Worm (Caenorhabditis elegans): ENCODE data around the gene dbn-1.

dbn-1 gene

ce11 chrIII:13718403-13718969 is 43.4 kb downstream of the dbn-1 start (continued):
- no peak for TF ChIP-seq K11D2.4 (GFP tag; IDR thresholded peaks at IDR 0.05)
- TF ChIP-seq madf-6 (GFP tag; IDR thresholded peaks at IDR 0.05), result 0 out of 2 replicates have a peak, but pooled peaks have one; percentile 9
- no peak for TF ChIP-seq pbrm-1 (GFP tag; IDR thresholded peaks at IDR 0.05)
- no peak for TF ChIP-seq attf-3 (GFP tag; conservative IDR thresholded peaks at IDR 0.05)
- no peak for TF ChIP-seq egrh-3 (GFP tag; IDR thresholded peaks at IDR 0.05)
- 0 out of 2 replicates have a peak, but pooled peaks have one; percentile 14 for TF ChIP-seq dox-1 (GFP tag; IDR thresholded peaks at IDR 0.05)
- TF ChIP-seq ceh-40 (GFP tag; IDR thresholded peaks at IDR 0.05), result no peak
- no peak for TF ChIP-seq nfya-2 (GFP tag; IDR thresholded peaks at IDR 0.05)
- TF ChIP-seq lsy-27 (tag; optimal IDR thresholded peaks at IDR 0.05; ENCODE audit: borderline replicate concordance, insufficient read depth), result no peak
- TF ChIP-seq nhr-179 (tag; optimal IDR thresholded peaks at IDR 0.05), result no peak
- TF ChIP-seq rcor-1 (GFP tag; IDR thresholded peaks at IDR 0.05), result no peak
- no peak for TF ChIP-seq mel-28 (tag; optimal IDR thresholded peaks at IDR 0.05; ENCODE audit: borderline replicate concordance)
- no peak for TF ChIP-seq ztf-28 (GFP tag; IDR thresholded peaks at IDR 0.05)
- TF ChIP-seq F55B11.4 (tag; optimal IDR thresholded peaks at IDR 0.05; ENCODE audit: borderline replicate concordance, insufficient read depth), result no peak
- TF ChIP-seq ceh-27 (GFP tag; optimal IDR thresholded peaks at IDR 0.05), result peak; percentile 46
- no peak for TF ChIP-seq xnd-1 (tag; optimal IDR thresholded peaks at IDR 0.05)
- TF ChIP-seq ccch-3 (GFP tag; optimal IDR thresholded peaks at IDR 0.05), result no peak
- no peak for TF ChIP-seq F33H1.4 (GFP tag; IDR thresholded peaks at IDR 0.05)
- no peak for TF ChIP-seq cebp-1 (GFP tag; IDR thresholded peaks at IDR 0.05)
- no peak for TF ChIP-seq cebp-1 (tag; optimal IDR thresholded peaks at IDR 0.05)
- TF ChIP-seq hmg-20 (GFP tag; IDR thresholded peaks at IDR 0.05), result no peak
- no peak for TF ChIP-seq mxl-1 (tag; optimal IDR thresholded peaks at IDR 0.05)
- no peak for TF ChIP-seq zim-3 (tag; optimal IDR thresholded peaks at IDR 0.05)
- no peak for TF ChIP-seq madf-8 (GFP tag; conservative IDR thresholded peaks at IDR 0.05)
- no peak for TF ChIP-seq lin-26 (GFP tag; IDR thresholded peaks at IDR 0.05)
- TF ChIP-seq lin-54 (GFP tag; optimal IDR thresholded peaks at IDR 0.05), result no peak
- 0 out of 2 replicates have a peak, but pooled peaks have one; percentile 7 for TF ChIP-seq zfh-2 (GFP tag; conservative IDR thresholded peaks at IDR 0.05)
- no peak for TF ChIP-seq madf-10 (tag; optimal IDR thresholded peaks at IDR 0.05)
- TF ChIP-seq let-607 (tag; optimal IDR thresholded peaks at IDR 0.05), result no peak
- peak; percentile 15 for TF ChIP-seq attf-5 (GFP tag; optimal IDR thresholded peaks at IDR 0.05)

ce11 chrIII:13717505-13717904 is 44.4 kb downstream of the dbn-1 start:
- peak; percentile 41 for TF ChIP-seq ceh-27 (GFP tag; optimal IDR thresholded peaks at IDR 0.05)
- no peak for TF ChIP-seq ccch-3 (GFP tag; optimal IDR thresholded peaks at IDR 0.05)
- TF ChIP-seq attf-5 (GFP tag; optimal IDR thresholded peaks at IDR 0.05), result peak; percentile 10
- TF ChIP-seq K12H6.12 (tag; optimal IDR thresholded peaks at IDR 0.05), result peak; percentile 8
- TF ChIP-seq K11D2.4 (GFP tag; IDR thresholded peaks at IDR 0.05), result 0 out of 2 replicates have a peak, but pooled peaks have one; percentile 24
- TF ChIP-seq rcor-1 (GFP tag; IDR thresholded peaks at IDR 0.05), result 0 out of 2 replicates have a peak, but pooled peaks have one; percentile 39
- TF ChIP-seq zfh-2 (GFP tag; conservative IDR thresholded peaks at IDR 0.05), result peak; percentile 65
- TF ChIP-seq mcd-1 (GFP tag; IDR thresholded peaks at IDR 0.05), result peak; percentile 31; the same call in 1 of the 2 replicates
- peak; percentile 62; the same call in 1 of the 2 replicates for TF ChIP-seq nfyb-1 (GFP tag; IDR thresholded peaks at IDR 0.05)
- TF ChIP-seq fkh-3 (tag; optimal IDR thresholded peaks at IDR 0.05), result no peak
- TF ChIP-seq chd-7 (tag; optimal IDR thresholded peaks at IDR 0.05), result peak; percentile 19
- no peak for TF ChIP-seq cebp-1 (GFP tag; IDR thresholded peaks at IDR 0.05)
- TF ChIP-seq cebp-1 (tag; optimal IDR thresholded peaks at IDR 0.05), result peak; percentile 42
- TF ChIP-seq F33H1.4 (GFP tag; IDR thresholded peaks at IDR 0.05), result no peak
- no peak for TF ChIP-seq F23B12.7 (tag; optimal IDR thresholded peaks at IDR 0.05; ENCODE audit: insufficient read depth)
- peak; percentile 78; the same call in 1 of the 2 replicates for TF ChIP-seq hmg-1.2 (GFP tag; IDR thresholded peaks at IDR 0.05)
- 0 out of 2 replicates have a peak, but pooled peaks have one; percentile 15 for TF ChIP-seq lin-26 (GFP tag; IDR thresholded peaks at IDR 0.05)
- TF ChIP-seq pbrm-1 (GFP tag; IDR thresholded peaks at IDR 0.05), result 0 out of 2 replicates have a peak, but pooled peaks have one; percentile 35

Measured in whole organism, young adult.